Fruit fly (Drosophila melanogaster): ENCODE measurements around the gene sn.
A peak's percentile ranks its signal among the peaks of the same experiment; 100 is the strongest.

The sn gene

DNA sequence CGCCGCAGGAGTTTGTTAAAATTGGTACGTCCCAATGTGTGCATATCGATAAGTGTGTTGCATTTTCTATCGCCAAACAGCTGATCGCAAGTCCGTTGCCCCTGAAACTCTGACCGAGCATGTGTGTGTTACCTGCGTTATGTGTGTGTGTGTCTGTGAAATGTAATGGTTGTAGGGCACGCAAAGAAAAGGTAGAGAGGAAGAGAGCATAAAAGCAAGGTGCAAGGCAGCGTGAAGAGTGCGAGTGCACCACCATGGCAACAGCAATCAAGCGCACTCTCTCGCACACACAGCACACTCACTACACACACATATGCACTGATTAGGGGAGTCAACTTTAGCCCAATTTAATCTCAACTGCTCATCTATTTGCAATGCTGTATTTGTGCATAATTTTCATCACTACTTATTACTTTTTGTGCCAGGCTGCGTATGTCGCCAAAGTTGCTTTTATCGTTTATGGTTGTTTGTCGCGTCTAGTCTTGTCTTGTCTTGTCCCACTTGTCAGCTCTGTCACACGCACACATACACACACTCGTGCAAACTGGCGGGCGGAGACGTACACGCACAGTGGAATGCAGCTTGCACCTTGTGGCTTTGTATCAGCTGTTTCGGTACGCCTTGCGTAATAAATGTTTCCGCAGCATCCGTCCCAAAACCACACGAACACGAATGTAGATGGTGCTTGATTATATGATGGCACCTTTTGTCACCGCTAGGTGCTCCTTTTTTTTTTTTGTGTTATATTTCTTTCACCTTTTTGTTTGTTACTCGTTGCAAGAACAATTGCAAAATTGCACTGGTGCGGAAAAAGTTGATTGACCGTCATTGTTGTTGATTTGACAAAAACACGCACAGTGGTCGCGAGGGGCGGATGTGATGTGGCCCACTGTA, 26.0 kb upstream of the sn start (continued):
- TF ChIP-seq Hr38 (GFP tag; optimal IDR thresholded peaks at IDR 0.05) = peak; percentile 2
- TF ChIP-seq salr (GFP tag; optimal IDR thresholded peaks at IDR 0.05) = peak; percentile 22 to 83
- TF ChIP-seq pdm3 (GFP tag; optimal IDR thresholded peaks at IDR 0.05) = peak; percentile 86
- peak; percentile 78 for TF ChIP-seq acj6 (GFP tag; optimal IDR thresholded peaks at IDR 0.05)
- peak; percentile 91 for TF ChIP-seq Hr39 (GFP tag; optimal IDR thresholded peaks at IDR 0.05)
- peak; percentile 81 for TF ChIP-seq net (GFP tag; optimal IDR thresholded peaks at IDR 0.05)
- peak; percentile 81 for TF ChIP-seq eg (GFP tag; IDR thresholded peaks at IDR 0.05)
- peak; percentile 70 for TF ChIP-seq CG3032 (tag; optimal IDR thresholded peaks at IDR 0.05)
- TF ChIP-seq CG16779 (tag; optimal IDR thresholded peaks at IDR 0.05) = peak; percentile 67
- TF ChIP-seq Lpt (GFP tag; optimal IDR thresholded peaks at IDR 0.05) = peak; percentile 50
- peak; percentile 93 for TF ChIP-seq Eip78C (GFP tag)
- TF ChIP-seq CG6854 (GFP tag; optimal IDR thresholded peaks at IDR 0.05) = peak; percentile 26
- TF ChIP-seq Blimp-1 (GFP tag; optimal IDR thresholded peaks at IDR 0.05) = peak; percentile 61
- TF ChIP-seq Sox102F (GFP tag; optimal IDR thresholded peaks at IDR 0.05) = peak; percentile 81
- TF ChIP-seq Sox14 (GFP tag; optimal IDR thresholded peaks at IDR 0.05) = peak; percentile 88
- TF ChIP-seq Ets96B (tag; optimal IDR thresholded peaks at IDR 0.05) = peak; percentile 62
- peak; percentile 74 for TF ChIP-seq Gug (GFP tag; IDR thresholded peaks at IDR 0.05)
- TF ChIP-seq CG34406 (GFP tag; optimal IDR thresholded peaks at IDR 0.05) = peak; percentile 78
- TF ChIP-seq CG3919 (GFP tag; optimal IDR thresholded peaks at IDR 0.05) = peak; percentile 79
- TF ChIP-seq CG6808 (GFP tag; optimal IDR thresholded peaks at IDR 0.05) = peak; percentile 78
- TF ChIP-seq lz (GFP tag; optimal IDR thresholded peaks at IDR 0.05) = peak; percentile 91
- peak; percentile 56 for TF ChIP-seq dsx (GFP tag; optimal IDR thresholded peaks at IDR 0.05; ENCODE audit: poor library complexity, severe bottlenecking)
- peak; percentile 87 for TF ChIP-seq CG8119 (GFP tag; IDR thresholded peaks at IDR 0.05)
- no peak for TF ChIP-seq fkh (GFP tag; optimal IDR thresholded peaks at IDR 0.05)
- peak; percentile 57 for TF ChIP-seq CG1621 (tag; optimal IDR thresholded peaks at IDR 0.05)
- peak; percentile 80 for TF ChIP-seq CG8632 (GFP tag; optimal IDR thresholded peaks at IDR 0.05)
- TF ChIP-seq CG6792 (GFP tag; optimal IDR thresholded peaks at IDR 0.05) = peak; percentile 87
- peak; percentile 95 for TF ChIP-seq svp (GFP tag)
- peak; percentile 72 for TF ChIP-seq spab (GFP tag; optimal IDR thresholded peaks at IDR 0.05)
- TF ChIP-seq achi (GFP tag; optimal IDR thresholded peaks at IDR 0.05) = peak; percentile 83
- TF ChIP-seq Ets21C (GFP tag; optimal IDR thresholded peaks at IDR 0.05) = peak; percentile 83
- peak; percentile 89 for TF ChIP-seq Met (GFP tag; optimal IDR thresholded peaks at IDR 0.05)
- no peak for TF ChIP-seq CG9139 (GFP tag; optimal IDR thresholded peaks at IDR 0.05)
- TF ChIP-seq CG10631 (GFP tag; optimal IDR thresholded peaks at IDR 0.05) = peak; percentile 85
- peak; percentile 64 for TF ChIP-seq CG11902 (GFP tag; optimal IDR thresholded peaks at IDR 0.05)
- TF ChIP-seq vri (GFP tag; optimal IDR thresholded peaks at IDR 0.05) = peak; percentile 39

DNA sequence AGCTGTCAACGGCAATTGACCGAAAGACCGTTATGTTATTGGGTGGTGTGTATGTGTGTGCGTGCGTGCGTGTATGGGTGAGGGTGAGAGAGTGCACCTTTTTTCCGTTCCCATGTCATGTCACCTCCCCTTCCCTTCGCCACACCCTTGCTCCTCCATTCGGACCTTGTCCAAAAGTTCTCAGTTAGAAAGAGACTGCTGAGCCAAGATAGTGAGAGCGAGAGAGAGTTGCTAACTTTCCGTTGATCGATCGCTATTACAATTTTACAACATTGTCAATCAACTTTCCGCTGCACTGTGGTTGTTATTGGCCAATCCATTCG, 25.4 kb upstream of the sn start:
- no peak for TF ChIP-seq dac (GFP tag; optimal IDR thresholded peaks at IDR 0.05)
- peak; percentile 51 for TF ChIP-seq svp (GFP tag)
- TF ChIP-seq CG6808 (GFP tag; optimal IDR thresholded peaks at IDR 0.05) = no peak
- TF ChIP-seq CG6854 (GFP tag; optimal IDR thresholded peaks at IDR 0.05) = no peak
- no peak for TF ChIP-seq CG11762 (GFP tag; optimal IDR thresholded peaks at IDR 0.05; ENCODE audit: insufficient read depth)
- no peak for TF ChIP-seq fd59A (GFP tag; optimal IDR thresholded peaks at IDR 0.05)
- TF ChIP-seq dsx (GFP tag; optimal IDR thresholded peaks at IDR 0.05; ENCODE audit: poor library complexity, severe bottlenecking) = no peak
- TF ChIP-seq Eip93F (GFP tag; optimal IDR thresholded peaks at IDR 0.05) = no peak
- no peak for TF ChIP-seq Gug (GFP tag; IDR thresholded peaks at IDR 0.05)
- TF ChIP-seq CG34406 (GFP tag; optimal IDR thresholded peaks at IDR 0.05) = no peak
- TF ChIP-seq Smox (GFP tag; optimal IDR thresholded peaks at IDR 0.05) = no peak
- no peak for TF ChIP-seq CG11902 (GFP tag; optimal IDR thresholded peaks at IDR 0.05)
- TF ChIP-seq CG6276 (GFP tag; optimal IDR thresholded peaks at IDR 0.05) = no peak
- no peak for TF ChIP-seq CG10631 (GFP tag; optimal IDR thresholded peaks at IDR 0.05)
- TF ChIP-seq CG9139 (GFP tag; optimal IDR thresholded peaks at IDR 0.05) = no peak
- TF ChIP-seq net (GFP tag; optimal IDR thresholded peaks at IDR 0.05) = no peak
- no peak for TF ChIP-seq CG16779 (tag; optimal IDR thresholded peaks at IDR 0.05)
- TF ChIP-seq acj6 (GFP tag; optimal IDR thresholded peaks at IDR 0.05) = no peak
- no peak for TF ChIP-seq CG6792 (GFP tag; optimal IDR thresholded peaks at IDR 0.05)
- TF ChIP-seq Lpt (GFP tag; optimal IDR thresholded peaks at IDR 0.05) = no peak
- TF ChIP-seq fd85E (GFP tag; optimal IDR thresholded peaks at IDR 0.05) = no peak
- TF ChIP-seq spab (GFP tag; optimal IDR thresholded peaks at IDR 0.05) = no peak
- peak; percentile 62 for TF ChIP-seq Eip78C (GFP tag)
- TF ChIP-seq CG31627 (GFP tag; optimal IDR thresholded peaks at IDR 0.05) = no peak
- no peak; the same call in 2 of the 3 replicates for TF ChIP-seq CG8119 (GFP tag; IDR thresholded peaks at IDR 0.05)
- peak; percentile 45 for TF ChIP-seq esn (GFP tag; optimal IDR thresholded peaks at IDR 0.05)
- TF ChIP-seq Hr38 (GFP tag; optimal IDR thresholded peaks at IDR 0.05) = no peak
- 0 out of 3 replicates have a peak, but pooled peaks have one; percentile 4 for TF ChIP-seq CG6163 (GFP tag; IDR thresholded peaks at IDR 0.05)
- no peak for TF ChIP-seq Hr39 (GFP tag; optimal IDR thresholded peaks at IDR 0.05)
- no peak for TF ChIP-seq CG10669 (GFP tag; optimal IDR thresholded peaks at IDR 0.05)
